Fruit fly (Drosophila melanogaster) whole organism, pupa: ENCODE results near the gene Pex7.

Experiments
- CG10348 ChIP-seq: fragments of 200-800 bp; sonication (Bioruptor generic); IDR thresholded peaks from 2 replicates; pipeline ENCODE4 v1.3.6; 2022; ENCODE audit warnings: missing biosample characterization, missing genetic modification characterization
- CG12605 ChIP-seq: fragments of 200-800 bp; sonication (Bioruptor generic); IDR thresholded peaks from 2 replicates; pipeline ENCODE4 v1.3.6; 2022; ENCODE audit warnings: missing biosample characterization, missing genetic modification characterization
- CG13204 ChIP-seq: fragments of 200-800 bp; sonication (Bioruptor generic); optimal IDR thresholded peaks from 2 replicates; lab custom pipeline; 2018; ENCODE audit warnings: missing biosample characterization, mild to moderate bottlenecking, missing genetic modification characterization, moderate library complexity
- CG14655 ChIP-seq: fragments of 200-800 bp; sonication (Bioruptor generic); optimal IDR thresholded peaks from 3 replicates; lab custom pipeline; 2017; ENCODE audit warnings: mild to moderate bottlenecking, missing biosample characterization, missing genetic modification reagents, missing genetic modification characterization
- CG15710 ChIP-seq: fragments of 200-800 bp; sonication (Bioruptor generic); optimal IDR thresholded peaks from 2 replicates; lab custom pipeline; 2018; ENCODE audit warnings: missing biosample characterization, mild to moderate bottlenecking, missing genetic modification characterization, moderate library complexity
- CG17806 ChIP-seq: fragments of 200-800 bp; sonication (Bioruptor generic); optimal IDR thresholded peaks from 2 replicates; lab custom pipeline; 2018; ENCODE audit warnings: missing biosample characterization, mild to moderate bottlenecking, missing genetic modification characterization, moderate library complexity
- CG32121 ChIP-seq: fragments of 200-800 bp; sonication (Bioruptor generic); IDR thresholded peaks from 2 replicates; pipeline ENCODE4 v1.3.6; 2022; ENCODE audit warnings: missing biosample characterization, missing genetic modification characterization
- CG34367 ChIP-seq: fragments of 200-800 bp; sonication (Bioruptor generic); optimal IDR thresholded peaks from 2 replicates; lab custom pipeline; 2018; ENCODE audit warnings: missing biosample characterization, mild to moderate bottlenecking, missing genetic modification characterization
- CG4496 ChIP-seq: fragments of 200-800 bp; sonication (Bioruptor generic); IDR thresholded peaks from 3 replicates; pipeline ENCODE4 v1.3.6; 2022; ENCODE audit warnings: missing biosample characterization, missing genetic modification characterization
- CG8159 ChIP-seq: fragments of 200-800 bp; sonication (Bioruptor generic); optimal IDR thresholded peaks from 3 replicates; lab custom pipeline; 2018; ENCODE audit warnings: missing biosample characterization, mild to moderate bottlenecking, missing genetic modification characterization, moderate library complexity
- CG8301 ChIP-seq: fragments of 200-800 bp; sonication (Bioruptor generic); optimal IDR thresholded peaks from 2 replicates; lab custom pipeline; 2018; ENCODE audit warnings: missing biosample characterization, mild to moderate bottlenecking, missing genetic modification characterization
- CG9948 ChIP-seq: fragments of 200-800 bp; sonication (Bioruptor generic); optimal IDR thresholded peaks from 2 replicates; lab custom pipeline; 2018; ENCODE audit warnings: missing biosample characterization, mild to moderate bottlenecking, missing genetic modification characterization, moderate library complexity
- D1 ChIP-seq: fragments of 200-800 bp; sonication (Bioruptor generic); optimal IDR thresholded peaks from 2 replicates; lab custom pipeline; 2018; ENCODE audit warnings: missing biosample characterization, mild to moderate bottlenecking, missing genetic modification characterization, moderate library complexity
- EcR ChIP-seq: fragments of 200-800 bp; sonication (Bioruptor generic); optimal IDR thresholded peaks from 3 replicates; lab custom pipeline; 2019; ENCODE audit warnings: missing biosample characterization, missing genetic modification characterization, mild to moderate bottlenecking, moderate library complexity, missing genetic modification reagents
- Ets98B ChIP-seq: fragments of 200-800 bp; sonication (Bioruptor generic); IDR thresholded peaks from 2 replicates; pipeline ENCODE4 v1.3.6; 2022; ENCODE audit warnings: missing biosample characterization, missing genetic modification characterization
- Pif1A ChIP-seq: fragments of 200-800 bp; sonication (Bioruptor generic); optimal IDR thresholded peaks from 3 replicates; lab custom pipeline; 2016; ENCODE audit warnings: missing biosample characterization, missing genetic modification characterization
- Pif1B ChIP-seq: fragments of 200-800 bp; sonication (Bioruptor generic); optimal IDR thresholded peaks from 3 replicates; lab custom pipeline; 2016; ENCODE audit warnings: missing biosample characterization, missing genetic modification characterization
- Snoo ChIP-seq: fragments of 200-800 bp; sonication (Bioruptor generic); optimal IDR thresholded peaks from 3 replicates; lab custom pipeline; 2017; ENCODE audit warnings: missing biosample characterization, mild to moderate bottlenecking, missing genetic modification characterization, inconsistent platforms
- fd96Ca ChIP-seq: fragments of 200-800 bp; sonication (Bioruptor generic); IDR thresholded peaks from 3 replicates; pipeline ENCODE4 v1.3.6; 2022; ENCODE audit warnings: missing biosample characterization, missing genetic modification characterization
- gl ChIP-seq: fragments of 200-800 bp; sonication (Bioruptor generic); optimal IDR thresholded peaks from 2 replicates; lab custom pipeline; 2018; ENCODE audit warnings: missing biosample characterization, mild to moderate bottlenecking, missing genetic modification characterization
- rn ChIP-seq: fragments of 200-800 bp; sonication (Bioruptor generic); IDR thresholded peaks from 2 replicates; pipeline ENCODE4 v1.3.6; 2022; ENCODE audit warnings: missing biosample characterization, missing genetic modification characterization

The Pex7 gene

DNA sequence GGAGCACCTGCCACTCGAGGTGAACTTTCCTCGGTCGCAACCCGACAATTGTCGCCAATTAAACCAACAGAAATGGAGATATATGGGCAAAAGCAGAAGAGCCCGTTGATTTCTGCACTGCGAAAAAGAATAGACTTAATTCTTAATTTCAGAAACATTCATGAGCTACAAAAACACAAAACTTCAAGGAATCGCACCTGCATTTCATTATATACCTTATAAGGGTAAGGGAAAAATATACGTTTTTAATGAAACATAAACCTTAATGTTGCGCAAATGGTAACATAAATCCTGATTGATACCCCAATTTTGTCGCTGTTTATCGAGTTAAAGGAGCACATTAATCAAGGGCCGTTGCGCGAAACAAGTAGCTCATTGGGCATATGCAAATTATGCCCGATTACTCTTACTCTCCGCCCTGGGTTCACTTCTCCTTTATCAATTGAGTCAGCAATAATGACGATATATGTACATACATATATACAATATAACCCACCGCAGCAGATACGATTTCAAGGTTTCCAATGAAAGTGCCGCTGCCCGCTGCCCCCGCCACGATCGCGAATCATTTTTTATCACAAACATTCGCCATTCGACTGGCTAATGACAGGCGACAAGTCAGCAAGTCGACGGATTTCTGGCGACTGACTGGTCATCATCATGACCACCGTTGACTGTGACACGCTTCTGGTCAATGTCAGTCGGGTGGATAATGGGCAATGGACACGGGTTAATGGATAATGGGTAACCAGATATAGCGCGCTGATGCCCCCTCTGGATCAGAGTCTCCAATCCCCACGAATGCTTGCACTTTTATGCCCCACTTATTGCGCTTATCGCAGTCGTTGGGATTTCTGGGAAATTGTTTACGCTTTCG is 15.1 kb downstream of the Pex7 start:
- TF ChIP-seq CG15710 (tag; lab: Kevin White, UChicago) (peak; percentile 33), Pif1B (GFP tag; lab: Kevin White, UChicago) (peak; percentile 5), CG8159 (tag; lab: Kevin White, UChicago) (peak; percentile 58), EcR (GFP tag; lab: Kevin White, UChicago) (peak; percentile 81), Ets98B (GFP tag; lab: Robert Waterston, UW) (no peak), CG12605 (GFP tag; lab: Robert Waterston, UW) (no peak), CG14655 (no peak), CG4496 (GFP tag; lab: Robert Waterston, UW) (no peak), CG13204 (GFP tag; lab: Kevin White, UChicago) (no peak), D1 (tag; lab: Kevin White, UChicago) (no peak), Pif1A (GFP tag; lab: Kevin White, UChicago) (peak; percentile 33), CG8301 (tag; lab: Kevin White, UChicago) (no peak), CG34367 (tag; lab: Kevin White, UChicago) (no peak), gl (tag; lab: Kevin White, UChicago) (no peak), CG32121 (GFP tag; lab: Robert Waterston, UW) (no peak), CG9948 (peak; percentile 27), CG17806 (tag; lab: Kevin White, UChicago) (peak; percentile 43), fd96Ca (GFP tag; lab: Robert Waterston, UW) (no peak)

- TF ChIP-seq CG32121 (GFP tag; lab: Robert Waterston, UW): no peak
- TF ChIP-seq CG9948: no peak
- TF ChIP-seq D1 (tag; lab: Kevin White, UChicago): no peak
- TF ChIP-seq CG34367 (tag; lab: Kevin White, UChicago): no peak
- no peak for TF ChIP-seq EcR (GFP tag; lab: Kevin White, UChicago)
- TF ChIP-seq Snoo: no peak
- TF ChIP-seq CG8159 (tag; lab: Kevin White, UChicago): no peak
- TF ChIP-seq gl (tag; lab: Kevin White, UChicago): no peak
- TF ChIP-seq fd96Ca (GFP tag; lab: Robert Waterston, UW): no peak
- no peak for TF ChIP-seq CG8301 (tag; lab: Kevin White, UChicago)
- TF ChIP-seq CG13204 (GFP tag; lab: Kevin White, UChicago): no peak
- TF ChIP-seq Pif1A (GFP tag; lab: Kevin White, UChicago): no peak
Measured at dm6 chr3L:8666098-8666497, 19.2 kb downstream of the Pex7 start.

DNA sequence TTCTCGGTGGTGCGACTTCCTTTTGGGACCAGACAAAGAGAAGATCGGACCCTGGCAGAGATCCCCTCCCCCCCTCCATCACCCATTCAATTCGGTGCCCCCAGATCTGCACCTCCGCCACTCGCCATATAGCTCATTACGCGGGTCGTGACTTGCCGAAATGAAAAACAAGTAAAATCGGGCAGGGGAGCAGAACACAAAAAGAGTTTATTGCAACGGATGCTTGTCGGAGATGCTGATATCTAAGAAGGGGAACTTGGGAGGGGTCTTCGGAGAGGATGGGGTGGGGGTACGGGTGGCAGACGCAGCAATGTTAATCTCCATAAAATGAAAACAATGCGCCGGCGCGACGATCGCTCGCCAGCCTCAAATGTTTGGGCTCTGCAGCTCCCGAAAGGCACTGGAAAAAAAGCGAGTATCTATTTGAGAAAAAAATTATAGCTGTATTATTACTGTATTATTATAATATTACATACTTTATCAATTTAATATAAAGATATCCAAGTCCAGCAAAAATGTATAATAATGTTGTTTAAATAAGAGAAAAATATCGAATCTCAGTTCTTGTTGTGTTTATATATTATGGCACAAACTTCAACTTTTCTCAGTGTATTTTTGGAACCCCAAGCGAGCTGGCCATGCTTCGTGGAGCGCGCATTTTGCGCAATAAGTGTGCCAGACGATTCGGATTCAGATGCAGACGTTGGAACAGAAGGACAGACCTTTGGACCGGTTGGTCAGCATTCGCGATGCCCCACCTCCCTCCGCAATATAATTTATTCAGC is 21.1 kb downstream of the Pex7 start:
- TF ChIP-seq CG32121 (GFP tag; lab: Robert Waterston, UW): 0 out of 2 replicates have a peak, but pooled peaks have one; percentile 11
- TF ChIP-seq CG15710 (tag; lab: Kevin White, UChicago): peak; percentile 93
- TF ChIP-seq CG13204 (GFP tag; lab: Kevin White, UChicago): peak; percentile 59
- TF ChIP-seq gl (tag; lab: Kevin White, UChicago): peak; percentile 59
- no peak for TF ChIP-seq CG10348 (GFP tag; lab: Robert Waterston, UW)
- TF ChIP-seq CG14655: peak; percentile 86
- TF ChIP-seq CG8159 (tag; lab: Kevin White, UChicago): peak; percentile 96
- peak; percentile 75 for TF ChIP-seq CG8301 (tag; lab: Kevin White, UChicago)
- peak; percentile 63 for TF ChIP-seq CG12605 (GFP tag; lab: Robert Waterston, UW)
- TF ChIP-seq D1 (tag; lab: Kevin White, UChicago): peak; percentile 82
- TF ChIP-seq CG34367 (tag; lab: Kevin White, UChicago): peak; percentile 85
- peak; percentile 91 for TF ChIP-seq CG17806 (tag; lab: Kevin White, UChicago)
- peak; percentile 32 for TF ChIP-seq Ets98B (GFP tag; lab: Robert Waterston, UW)
- TF ChIP-seq Pif1A (GFP tag; lab: Kevin White, UChicago): peak; percentile 66
- peak; percentile 58 for TF ChIP-seq EcR (GFP tag; lab: Kevin White, UChicago)
- peak; percentile 65; the same call in 1 of the 2 replicates for TF ChIP-seq rn (GFP tag; lab: Robert Waterston, UW)
- peak; percentile 49; the same call in 1 of the 3 replicates for TF ChIP-seq fd96Ca (GFP tag; lab: Robert Waterston, UW)
- peak; percentile 86 for TF ChIP-seq Snoo
- TF ChIP-seq CG4496 (GFP tag; lab: Robert Waterston, UW): no peak; the same call in 1 of the 3 replicates
- peak; percentile 94 for TF ChIP-seq CG9948
- TF ChIP-seq Pif1B (GFP tag; lab: Kevin White, UChicago): peak; percentile 91

DNA sequence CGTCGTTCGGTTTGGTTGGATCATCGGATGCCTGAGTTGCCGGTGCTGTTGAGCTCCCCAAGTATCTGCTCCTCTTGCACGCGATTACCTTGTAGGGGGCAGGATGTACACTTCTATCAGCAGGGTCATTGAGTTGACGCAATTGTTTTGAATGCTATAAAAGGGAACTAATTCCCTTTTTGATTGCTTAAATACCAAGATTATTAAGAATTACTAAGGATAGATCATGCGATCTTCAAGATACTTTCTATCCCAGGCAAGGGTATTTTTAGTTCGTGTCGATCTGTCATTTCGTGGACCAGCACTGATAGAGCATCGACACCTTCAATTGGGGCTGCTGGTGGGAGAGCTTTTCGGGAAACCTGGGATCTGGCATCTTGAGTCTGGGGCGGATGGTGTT is 22.1 kb downstream of the Pex7 start:
- TF ChIP-seq CG17806 (tag; lab: Kevin White, UChicago) (peak; percentile 90), Ets98B (GFP tag; lab: Robert Waterston, UW) (peak; percentile 35; the same call in 1 of the 2 replicates), CG9948 (peak; percentile 83), fd96Ca (GFP tag; lab: Robert Waterston, UW) (peak; percentile 69; the same call in 2 of the 3 replicates), CG8301 (tag; lab: Kevin White, UChicago) (peak; percentile 45), CG10348 (GFP tag; lab: Robert Waterston, UW) (no peak), CG4496 (GFP tag; lab: Robert Waterston, UW) (peak; percentile 77), rn (GFP tag; lab: Robert Waterston, UW) (no peak), CG13204 (GFP tag; lab: Kevin White, UChicago) (no peak), CG12605 (GFP tag; lab: Robert Waterston, UW) (0 out of 2 replicates have a peak, but pooled peaks have one; percentile 38), D1 (tag; lab: Kevin White, UChicago) (peak; percentile 69), CG15710 (tag; lab: Kevin White, UChicago) (peak; percentile 88), Snoo (peak; percentile 78), CG32121 (GFP tag; lab: Robert Waterston, UW) (no peak), gl (tag; lab: Kevin White, UChicago) (peak; percentile 78), Pif1A (GFP tag; lab: Kevin White, UChicago) (peak; percentile 83), CG34367 (tag; lab: Kevin White, UChicago) (peak; percentile 88), CG14655 (peak; percentile 74), Pif1B (GFP tag; lab: Kevin White, UChicago) (peak; percentile 67), CG8159 (tag; lab: Kevin White, UChicago) (peak; percentile 92), EcR (GFP tag; lab: Kevin White, UChicago) (peak; percentile 86)
